Worm (Caenorhabditis elegans) whole organism, young adult: ENCODE measurements around the gene F56D5.5.

Experiments used
- F22D6.2 ChIP-seq: sonication (generic microtip); optimal IDR thresholded peaks from 2 replicates; lab custom pipeline; 2016; ENCODE audit warnings: mild to moderate bottlenecking, missing genetic modification characterization, missing compliant biosample characterization
- F23B12.7 ChIP-seq: sonication (generic microtip); optimal IDR thresholded peaks from 2 replicates; lab custom pipeline; 2017; ENCODE audit warnings: missing genetic modification characterization, mild to moderate bottlenecking, missing compliant biosample characterization, antibody characterized with exemption, moderate library complexity; ENCODE audit not compliant: insufficient read depth
- F33H1.4 ChIP-seq: fragments of 200-800 bp; sonication (Bioruptor generic); IDR thresholded peaks from 2 replicates; pipeline ENCODE4 v1.3.6; 2022; ENCODE audit warnings: missing genetic modification reagents, missing genetic modification characterization, missing compliant biosample characterization
- K11D2.4 ChIP-seq: fragments of 200-800 bp; sonication (Bioruptor generic); IDR thresholded peaks from 2 replicates; pipeline ENCODE4 v1.3.6; 2022; ENCODE audit warnings: missing genetic modification reagents, missing genetic modification characterization, missing compliant biosample characterization
- K12H6.12 ChIP-seq: fragments of 200-800 bp; sonication (Bioruptor generic); optimal IDR thresholded peaks from 2 replicates; lab custom pipeline; 2018; ENCODE audit warnings: mild to moderate bottlenecking, missing genetic modification characterization, missing compliant biosample characterization
- T26A5.8 ChIP-seq: sonication (generic microtip); optimal IDR thresholded peaks from 2 replicates; lab custom pipeline; 2016; ENCODE audit warnings: missing genetic modification characterization, missing compliant biosample characterization
- Y56A3A.18 ChIP-seq: fragments of 200-800 bp; sonication (Bioruptor generic); IDR thresholded peaks from 2 replicates; pipeline ENCODE4 v1.3.6; 2022; ENCODE audit warnings: missing genetic modification reagents, missing genetic modification characterization, missing compliant biosample characterization
- Y79H2A.3 ChIP-seq: fragments of 200-800 bp; sonication (Bioruptor generic); conservative IDR thresholded peaks from 2 replicates; pipeline ENCODE4 v1.3.6; 2022; ENCODE audit warnings: missing genetic modification reagents, missing genetic modification characterization, missing compliant biosample characterization
- bed-2 ChIP-seq: fragments of 200-800 bp; sonication (Bioruptor generic); IDR thresholded peaks from 2 replicates; pipeline ENCODE4 v1.3.6; 2022; ENCODE audit warnings: missing genetic modification reagents, missing genetic modification characterization, missing compliant biosample characterization
- ccch-3 ChIP-seq: fragments of 200-800 bp; sonication (Bioruptor generic); optimal IDR thresholded peaks from 2 replicates; lab custom pipeline; 2018; ENCODE audit warnings: mild to moderate bottlenecking, missing genetic modification characterization, missing compliant biosample characterization
- cebp-1 ChIP-seq, 2 experiments: fragments of 200-800 bp in 1 of 2; sonication (Bioruptor generic) in 1 of 2; sonication (generic microtip) in 1 of 2; IDR thresholded peaks in 1 of 2; optimal IDR thresholded peaks in 1 of 2; 2 replicates each; pipeline versions ENCODE4 v1.3.6 to Lab custom; 2017 to 2022; ENCODE audit warnings: missing compliant biosample characterization in 2 of 2, missing genetic modification characterization in 2 of 2, mild to moderate bottlenecking in 1 of 2, missing genetic modification reagents in 1 of 2, moderate library complexity in 1 of 2
- ceh-58 ChIP-seq: fragments of 200-800 bp; sonication (Bioruptor generic); IDR thresholded peaks from 2 replicates; pipeline ENCODE4 v1.3.6; 2022; ENCODE audit warnings: missing genetic modification characterization, missing compliant biosample characterization
- ceh-79 ChIP-seq: sonication (generic microtip); optimal IDR thresholded peaks from 2 replicates; lab custom pipeline; 2017; ENCODE audit warnings: mild to moderate bottlenecking, missing genetic modification characterization, missing compliant biosample characterization
- dpl-1 ChIP-seq: fragments of 150-350 bp; optimal IDR thresholded peaks from 2 replicates; lab custom pipeline; 2014; ENCODE audit warnings: missing biosample characterization, missing genetic modification reagents, missing genetic modification characterization
- efl-1 ChIP-seq: fragments of 150-350 bp; optimal IDR thresholded peaks from 2 replicates; lab custom pipeline; 2014; ENCODE audit warnings: missing biosample characterization, missing genetic modification reagents, missing genetic modification characterization
- egrh-3 ChIP-seq: fragments of 200-800 bp; sonication (Bioruptor generic); IDR thresholded peaks from 2 replicates; pipeline ENCODE4 v1.3.6; 2022; ENCODE audit warnings: missing genetic modification reagents, missing genetic modification characterization, missing compliant biosample characterization
- hmg-20 ChIP-seq: fragments of 200-800 bp; sonication (Bioruptor generic); IDR thresholded peaks from 2 replicates; pipeline ENCODE4 v1.3.6; 2022; ENCODE audit warnings: missing genetic modification reagents, missing genetic modification characterization, missing compliant biosample characterization
- hsf-1 ChIP-seq: fragments of 200-800 bp; sonication (Bioruptor generic); IDR thresholded peaks from 2 replicates; pipeline ENCODE4 v1.3.6; 2022; ENCODE audit warnings: missing genetic modification reagents, missing genetic modification characterization, missing compliant biosample characterization
- lin-35 ChIP-seq, 3 experiments: fragments of 150-350 bp in 2 of 3; sonication (generic microtip) in 1 of 3; optimal IDR thresholded peaks; 2 replicates each; lab custom pipeline; 2014 to 2018; ENCODE audit warnings: missing biosample characterization in 3 of 3, missing genetic modification characterization in 3 of 3, missing genetic modification reagents in 3 of 3
- lin-54 ChIP-seq: fragments of 200-800 bp; sonication (Bioruptor generic); optimal IDR thresholded peaks from 2 replicates; lab custom pipeline; 2018; ENCODE audit warnings: mild to moderate bottlenecking, missing genetic modification characterization, missing compliant biosample characterization
- lsl-1 ChIP-seq: fragments of 200-800 bp; sonication (Bioruptor generic); optimal IDR thresholded peaks from 2 replicates; lab custom pipeline; 2018; ENCODE audit warnings: mild to moderate bottlenecking, missing genetic modification characterization, moderate library complexity, missing compliant biosample characterization
- mcd-1 ChIP-seq: fragments of 200-800 bp; sonication (Bioruptor generic); IDR thresholded peaks from 2 replicates; pipeline ENCODE4 v1.3.6; 2022; ENCODE audit warnings: missing genetic modification reagents, missing genetic modification characterization, missing compliant biosample characterization
- nhr-27 ChIP-seq: fragments of 200-800 bp; sonication (Bioruptor generic); optimal IDR thresholded peaks from 2 replicates; lab custom pipeline; 2018; ENCODE audit warnings: mild to moderate bottlenecking, missing genetic modification characterization, moderate library complexity, missing compliant biosample characterization
- pha-4 ChIP-seq: fragments of 150-350 bp; sonication (generic microtip); optimal IDR thresholded peaks from 2 replicates; lab custom pipeline; 2014; ENCODE audit warnings: missing biosample characterization, missing genetic modification reagents, missing genetic modification characterization
- rpc-1 ChIP-seq, 2 experiments: fragments of 150-350 bp in 1 of 2; sonication (generic microtip) in 1 of 2; optimal IDR thresholded peaks; 2 replicates each; lab custom pipeline; 2014 to 2018; ENCODE audit warnings: missing biosample characterization in 1 of 2, missing genetic modification characterization in 1 of 2, missing genetic modification reagents in 1 of 2, missing genotype in 1 of 2
- sdz-38 ChIP-seq: sonication (generic microtip); optimal IDR thresholded peaks from 2 replicates; lab custom pipeline; 2016; ENCODE audit warnings: missing genotype, missing genetic modification characterization, missing compliant biosample characterization
- snpc-1.1 ChIP-seq: sonication (generic microtip); optimal IDR thresholded peaks from 2 replicates; lab custom pipeline; 2017; ENCODE audit warnings: missing genetic modification characterization, mild to moderate bottlenecking, missing compliant biosample characterization, antibody characterized with exemption, moderate library complexity, missing genotype, missing genetic modification reagents; ENCODE audit not compliant: insufficient read depth
- snpc-3.4 ChIP-seq: sonication (generic microtip); optimal IDR thresholded peaks from 2 replicates; lab custom pipeline; 2017; ENCODE audit warnings: missing genetic modification characterization, mild to moderate bottlenecking, missing compliant biosample characterization, antibody characterized with exemption, moderate library complexity, missing genotype, missing genetic modification reagents
- somi-1 ChIP-seq: fragments of 200-800 bp; sonication (Bioruptor generic); optimal IDR thresholded peaks from 2 replicates; lab custom pipeline; 2018; ENCODE audit warnings: mild to moderate bottlenecking, missing genetic modification characterization, missing compliant biosample characterization
- sptf-2 ChIP-seq: fragments of 200-800 bp; sonication (Bioruptor generic); optimal IDR thresholded peaks from 2 replicates; lab custom pipeline; 2018; ENCODE audit warnings: mild to moderate bottlenecking, missing genetic modification characterization, missing compliant biosample characterization
- tbp1 ChIP-seq: fragments of 200-800 bp; sonication (Bioruptor generic); optimal IDR thresholded peaks from 2 replicates; lab custom pipeline; 2018; ENCODE audit warnings: mild to moderate bottlenecking, missing genetic modification characterization, missing compliant biosample characterization
- tlf-1 ChIP-seq: fragments of 200-800 bp; sonication (Bioruptor generic); optimal IDR thresholded peaks from 2 replicates; lab custom pipeline; 2018; ENCODE audit warnings: mild to moderate bottlenecking, missing genetic modification characterization, missing compliant biosample characterization
- unc-62 ChIP-seq: fragments of 150-350 bp; optimal IDR thresholded peaks from 2 replicates; lab custom pipeline; 2014; ENCODE audit warnings: missing biosample characterization, missing genetic modification reagents, missing genetic modification characterization
- zfh-2 ChIP-seq: fragments of 200-800 bp; sonication (Bioruptor generic); conservative IDR thresholded peaks from 2 replicates; pipeline ENCODE4 v1.3.6; 2022; ENCODE audit warnings: missing genetic modification reagents, missing genetic modification characterization, missing compliant biosample characterization
- ztf-22 ChIP-seq: fragments of 200-800 bp; sonication (Bioruptor generic); optimal IDR thresholded peaks from 2 replicates; lab custom pipeline; 2018; ENCODE audit warnings: mild to moderate bottlenecking, missing genetic modification characterization, moderate library complexity, missing compliant biosample characterization
- ztf-25 ChIP-seq: fragments of 200-800 bp; sonication (Bioruptor generic); IDR thresholded peaks from 2 replicates; pipeline ENCODE4 v1.3.6; 2022; ENCODE audit warnings: missing genetic modification reagents, missing genetic modification characterization, missing compliant biosample characterization

Gene F56D5.5

ce11 chrIV:9410766-9411165 lies 2.9 kb upstream of the F56D5.5 start:
- TF ChIP-seq egrh-3 (GFP tag; lab: Robert Waterston, UW) (peak; percentile 58; the same call in 1 of the 2 replicates), F33H1.4 (peak; percentile 64)

ce11 chrIV:9403761-9404420 lies 4.0 kb downstream of the F56D5.5 start:
- TF ChIP-seq ceh-58 (GFP tag; lab: Robert Waterston, UW) (no peak), lsl-1 (no peak), F22D6.2 (no peak), K12H6.12 (tag; lab: Kevin White, UChicago) (no peak), pha-4 (tag; lab: Kevin White, UChicago) (no peak), efl-1 (GFP tag; lab: Kevin White, UChicago) (peak; percentile 60), zfh-2 (GFP tag; lab: Robert Waterston, UW) (peak; percentile 58; the same call in 1 of the 2 replicates), rpc-1 (optimal IDR thresholded peaks at IDR 0.05; lab: Kevin White, UChicago) (no peak), rpc-1 (tag; optimal IDR thresholded peaks at IDR 0.05; lab: Kevin White, UChicago) (no peak), Y56A3A.18 (GFP tag; lab: Robert Waterston, UW) (0 out of 2 replicates have a peak, but pooled peaks have one; percentile 19), lin-35 (GFP tag; optimal IDR thresholded peaks at IDR 0.05; lab: Kevin White, UChicago) (peak in 1 of 3 experiments; percentile 64), F23B12.7 (tag; lab: Kevin White, UChicago) (no peak), T26A5.8 (tag; lab: Kevin White, UChicago) (no peak), snpc-3.4 (tag; lab: Kevin White, UChicago) (no peak), mcd-1 (GFP tag; lab: Robert Waterston, UW) (peak; percentile 96), ceh-79 (tag; lab: Kevin White, UChicago) (no peak), nhr-27 (tag; lab: Kevin White, UChicago) (no peak), bed-2 (GFP tag; lab: Robert Waterston, UW) (no peak), K11D2.4 (GFP tag; lab: Robert Waterston, UW) (0 out of 2 replicates have a peak, but pooled peaks have one; percentile 10), sptf-2 (GFP tag; lab: Kevin White, UChicago) (no peak), somi-1 (GFP tag; lab: Kevin White, UChicago) (no peak), unc-62 (GFP tag; lab: Kevin White, UChicago) (no peak), ccch-3 (no peak), snpc-1.1 (tag; lab: Kevin White, UChicago) (no peak), dpl-1 (GFP tag; lab: Kevin White, UChicago) (peak; percentile 29), cebp-1 (GFP tag; IDR thresholded peaks at IDR 0.05; lab: Robert Waterston, UW) (no peak), cebp-1 (tag; optimal IDR thresholded peaks at IDR 0.05; lab: Kevin White, UChicago) (no peak), tlf-1 (GFP tag; lab: Kevin White, UChicago) (no peak), ztf-22 (GFP tag; lab: Kevin White, UChicago) (no peak), lin-54 (GFP tag; lab: Kevin White, UChicago) (peak; percentile 84), Y79H2A.3 (GFP tag; lab: Robert Waterston, UW) (no peak), ztf-25 (GFP tag; lab: Robert Waterston, UW) (no peak), tbp1 (GFP tag; lab: Kevin White, UChicago) (no peak), hmg-20 (no peak), hsf-1 (GFP tag; lab: Robert Waterston, UW) (no peak), sdz-38 (tag; lab: Kevin White, UChicago) (no peak)
